Worm (Caenorhabditis elegans) whole organism, dauer: ENCODE data around the gene F15A4.2.

ENCODE experiments used
- unc-62 ChIP-seq: sonication (generic microtip); optimal IDR thresholded peaks from 2 replicates; lab custom pipeline; 2017; ENCODE audit warnings: missing biosample characterization, missing genetic modification reagents, missing genetic modification characterization

The F15A4.2 gene

DNA sequence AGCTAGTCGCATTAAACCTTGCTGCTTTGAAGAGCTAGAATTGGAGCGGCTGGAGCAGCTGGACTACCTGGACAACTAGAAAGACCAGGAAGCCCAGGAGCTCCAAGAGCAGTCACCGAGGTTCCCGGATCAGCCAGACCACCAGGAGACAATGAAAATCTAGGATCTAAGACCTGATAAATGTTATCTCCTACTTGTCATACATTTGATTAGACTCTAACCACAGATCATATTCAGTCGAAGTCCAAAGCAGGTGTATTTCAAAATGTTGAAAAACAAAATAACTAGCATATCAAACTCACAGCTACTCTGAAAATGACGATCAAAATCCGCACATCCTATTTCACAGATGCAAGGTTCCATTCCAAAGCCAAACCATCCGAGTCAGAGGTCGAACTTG, 29.6 kb downstream of the F15A4.2 start, which contains the start of gene srz-6:
TSS of gene srz-6 (plus strand) at position 301 of the 400 bp plus-strand sequence.
- no peak for TF ChIP-seq unc-62 (GFP tag; lab: Kevin White, UChicago)

DNA sequence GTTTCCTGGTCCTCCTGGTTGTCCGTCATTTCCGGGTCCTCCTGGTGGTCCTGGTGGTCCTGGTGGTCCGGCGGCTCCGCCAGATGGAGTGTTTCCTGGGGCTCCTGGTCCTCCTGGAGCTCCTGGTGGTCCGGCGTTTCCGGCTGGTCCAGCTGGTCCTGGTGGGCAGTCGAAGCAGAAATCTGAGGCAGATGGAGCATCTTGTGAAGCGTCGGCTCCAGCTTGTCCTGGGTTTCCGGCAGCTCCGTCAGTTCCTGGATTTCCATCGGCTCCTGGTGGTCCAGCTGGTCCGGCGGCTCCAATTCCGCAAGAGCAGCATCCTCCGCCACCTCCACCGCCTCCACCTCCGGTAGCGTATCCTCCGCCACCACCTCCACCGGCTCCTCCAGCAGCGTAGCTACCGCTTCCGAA, 31.7 kb downstream of the F15A4.2 start:
- TF ChIP-seq unc-62 (GFP tag; lab: Kevin White, UChicago): no peak

DNA sequence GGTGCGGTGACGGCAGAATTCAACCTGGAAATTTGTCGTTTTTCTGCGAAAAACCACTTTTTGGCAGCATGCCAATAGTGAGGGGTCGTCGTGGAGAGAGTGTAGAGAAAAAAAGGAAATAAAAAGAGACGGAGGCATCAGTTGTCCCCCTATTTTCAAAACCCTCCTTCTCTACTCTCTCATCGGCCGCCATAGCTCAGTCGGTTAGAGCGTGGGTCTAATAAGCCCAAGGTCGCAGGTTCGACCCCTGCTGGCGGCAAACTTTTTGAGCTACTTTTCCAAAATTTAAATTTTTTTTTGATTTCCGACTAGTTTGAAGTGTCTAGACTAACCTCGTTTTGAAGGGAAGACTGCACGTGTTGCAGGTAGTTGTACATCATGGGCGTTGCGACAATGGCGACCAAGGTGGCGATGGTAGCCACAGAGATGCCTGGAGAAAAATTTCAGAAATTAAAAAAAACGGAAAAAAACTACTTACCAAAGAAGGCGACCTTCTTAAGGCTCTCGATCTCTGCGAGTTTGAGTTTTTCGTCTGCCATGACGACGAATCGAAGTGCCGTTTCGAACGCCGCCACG, 32.3 kb downstream of the F15A4.2 start, which contains the start of gene col-85:
TSS of gene col-85 (minus strand) at position 540 of the 576 bp plus-strand sequence.
- no peak for TF ChIP-seq unc-62 (GFP tag; lab: Kevin White, UChicago)

DNA sequence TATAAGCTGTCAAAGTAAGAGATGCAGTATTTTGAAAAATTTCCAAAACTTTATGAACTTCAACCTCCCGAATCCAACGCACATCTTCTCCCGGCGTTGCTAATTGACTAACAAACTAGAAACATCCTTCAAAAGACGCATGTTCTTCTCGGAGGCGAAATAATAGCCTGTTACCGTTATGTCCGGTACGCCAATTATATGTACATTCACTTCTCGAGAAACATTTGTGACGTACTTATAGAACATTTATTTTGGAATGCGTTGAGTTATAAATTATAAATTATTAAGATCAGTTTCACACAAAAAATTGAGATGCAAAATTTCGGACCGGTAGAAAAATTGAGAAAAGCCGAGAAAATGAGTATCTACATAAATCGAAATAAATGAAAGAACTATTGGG, 34.6 kb downstream of the F15A4.2 start, which contains the start of gene T21B4.3:
TSS of gene T21B4.3 (minus strand) at position 101 of the 400 bp plus-strand sequence.
- TF ChIP-seq unc-62 (GFP tag; lab: Kevin White, UChicago): no peak

DNA sequence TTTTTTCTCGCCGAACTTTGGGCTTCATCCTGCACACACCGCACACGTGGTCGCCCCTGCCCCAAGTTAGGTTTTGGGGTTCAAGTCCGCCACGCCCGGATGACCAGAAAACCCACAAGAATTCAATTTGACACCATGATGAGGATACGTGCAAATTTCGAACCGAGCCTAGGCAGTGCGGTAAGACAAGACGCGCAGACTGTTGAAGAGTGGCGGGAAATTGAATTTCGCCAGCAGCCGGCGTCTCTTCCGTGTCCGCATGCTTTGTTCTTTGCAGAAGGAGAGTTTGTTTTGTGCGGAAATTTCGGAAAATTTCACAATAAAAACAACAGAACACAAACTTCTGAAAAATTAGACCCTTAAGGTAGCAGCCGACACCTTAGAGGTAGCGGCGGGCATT, 37.6 kb downstream of the F15A4.2 start:
- no peak for TF ChIP-seq unc-62 (GFP tag; lab: Kevin White, UChicago)

DNA sequence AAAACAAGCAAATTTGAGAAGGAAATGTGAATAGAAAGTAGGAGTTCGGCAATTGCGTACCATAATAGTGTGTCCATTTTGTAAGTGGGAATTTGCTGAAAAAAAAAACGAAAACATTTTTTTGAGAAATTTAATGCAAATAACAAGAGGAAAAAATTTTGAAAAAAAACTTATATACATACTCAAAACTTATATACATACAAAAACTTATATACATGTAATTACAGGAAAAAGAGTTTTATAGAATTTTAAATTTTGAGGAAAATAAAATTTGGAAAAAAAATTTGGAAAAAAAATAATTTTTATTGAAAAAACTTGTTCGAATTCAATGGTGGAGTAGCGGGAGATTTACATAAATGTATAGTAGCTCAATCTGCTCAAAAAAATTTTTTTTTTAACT, 40.4 kb downstream of the F15A4.2 start, which contains the start of gene ador-1:
TSS of gene ador-1 (minus strand) at position 101 of the 400 bp plus-strand sequence.
- no peak for TF ChIP-seq unc-62 (GFP tag; lab: Kevin White, UChicago)

DNA sequence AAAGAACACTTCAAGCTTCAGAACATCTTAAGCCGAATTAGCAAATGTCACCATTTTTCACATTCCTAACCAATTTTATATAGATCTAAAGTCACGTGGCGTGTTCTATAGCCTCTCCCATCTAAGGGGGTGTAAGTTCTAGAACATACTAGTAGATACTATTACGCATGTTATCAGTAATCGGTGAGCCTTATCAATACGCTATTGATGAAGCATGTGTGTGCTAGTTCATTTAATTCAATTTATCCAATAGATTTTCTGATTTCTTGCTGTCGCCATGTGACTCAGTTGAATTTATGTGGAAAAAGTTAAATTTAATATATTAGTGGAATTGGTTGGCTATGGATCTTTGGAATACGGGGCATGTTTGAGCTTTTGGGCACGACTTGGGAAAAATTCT, 44.2 kb downstream of the F15A4.2 start:
- no peak for TF ChIP-seq unc-62 (GFP tag; lab: Kevin White, UChicago)

DNA sequence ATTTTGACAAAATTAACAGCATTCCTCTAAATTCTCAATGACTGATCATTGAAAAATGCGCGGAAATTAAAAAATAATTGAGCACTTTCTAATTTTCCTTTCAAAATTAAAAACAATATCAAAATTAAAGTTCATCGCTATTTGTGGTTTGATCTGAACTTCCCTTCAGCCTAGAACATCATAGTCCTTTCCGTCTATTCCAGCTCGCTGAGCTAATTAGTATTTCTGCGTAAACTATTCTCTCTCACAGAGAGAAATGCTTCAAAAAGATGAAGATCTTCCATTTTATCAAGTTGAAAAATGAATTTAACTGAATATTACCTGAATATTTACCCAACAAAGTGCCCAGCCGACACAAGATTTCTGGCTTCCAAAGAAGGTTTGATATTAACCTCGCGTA, 44.7 kb downstream of the F15A4.2 start, which contains the start of gene srh-68:
TSS of gene srh-68 (plus strand) at position 301 of the 400 bp plus-strand sequence.
- TF ChIP-seq unc-62 (GFP tag; lab: Kevin White, UChicago): no peak

DNA sequence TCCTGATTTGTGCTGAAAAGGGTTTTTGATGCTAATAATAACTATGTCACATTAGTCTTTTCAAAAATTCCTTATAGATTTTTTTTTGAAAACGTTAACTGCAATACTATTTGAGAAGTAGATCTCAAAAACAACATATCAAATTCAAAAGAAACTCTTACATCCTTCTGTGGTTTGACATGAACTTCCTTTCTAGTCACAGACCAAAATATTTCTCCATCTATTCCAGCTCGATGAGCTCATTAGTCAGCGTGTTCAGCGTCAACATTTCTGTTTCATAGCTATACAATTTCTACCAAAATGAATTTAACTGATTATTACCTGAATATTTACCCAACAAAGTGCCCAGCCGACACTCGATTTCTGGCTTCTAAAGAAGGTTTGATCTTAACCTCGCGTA, 46.3 kb downstream of the F15A4.2 start, which contains the start of gene srh-67:
TSS of gene srh-67 (plus strand) at position 301 of the 400 bp plus-strand sequence.
- no peak for TF ChIP-seq unc-62 (GFP tag; lab: Kevin White, UChicago)

DNA sequence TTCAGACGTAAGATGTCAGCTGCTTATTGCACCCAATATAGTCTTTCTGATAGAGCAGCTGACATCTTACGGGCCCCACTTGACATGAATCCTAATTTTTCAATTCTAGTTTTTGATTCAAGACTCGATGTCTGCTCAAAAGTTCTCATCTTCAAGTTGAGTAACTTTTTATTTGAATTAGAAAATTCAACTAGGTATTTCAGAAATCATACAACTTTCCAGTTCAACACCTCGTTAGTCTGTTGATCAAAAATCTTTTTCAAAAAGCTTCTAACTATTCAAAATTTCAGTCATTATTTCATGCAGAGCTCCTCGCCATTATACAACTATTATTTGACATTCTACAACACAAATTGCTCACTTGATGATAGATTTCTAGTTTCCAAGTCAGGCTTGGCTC, 49.5 kb downstream of the F15A4.2 start, which contains the start of gene srh-73:
TSS of gene srh-73 (plus strand) at position 301 of the 400 bp plus-strand sequence.
- no peak for TF ChIP-seq unc-62 (GFP tag; lab: Kevin White, UChicago)
